Fruit fly (Drosophila melanogaster) whole organism, prepupa: ENCODE data around the gene CG10126.
A peak's percentile ranks its signal among the peaks of the same experiment; 100 is the strongest.

Experiments used
- Blimp-1 ChIP-seq: fragments of 200-800 bp; sonication (Bioruptor generic); optimal IDR thresholded peaks from 3 replicates; lab custom pipeline; 2017; ENCODE audit warnings: missing biosample characterization, missing genetic modification characterization, mild to moderate bottlenecking, moderate library complexity, missing genetic modification reagents
- CG11762 ChIP-seq: fragments of 200-800 bp; sonication (Bioruptor generic); optimal IDR thresholded peaks from 3 replicates; lab custom pipeline; 2016; ENCODE audit warnings: missing biosample characterization, missing genetic modification characterization; ENCODE audit not compliant: insufficient read depth
- CG1621 ChIP-seq: fragments of 200-800 bp; sonication (Bioruptor generic); optimal IDR thresholded peaks from 3 replicates; lab custom pipeline; 2018; ENCODE audit warnings: missing biosample characterization, mild to moderate bottlenecking, missing genetic modification characterization
- CG16779 ChIP-seq: fragments of 200-800 bp; sonication (Bioruptor generic); optimal IDR thresholded peaks from 3 replicates; lab custom pipeline; 2017; ENCODE audit warnings: missing biosample characterization, mild to moderate bottlenecking, missing genetic modification characterization
- CG6854 ChIP-seq: fragments of 200-800 bp; sonication (Bioruptor generic); optimal IDR thresholded peaks from 2 replicates; lab custom pipeline; 2017; ENCODE audit warnings: missing biosample characterization, mild to moderate bottlenecking, missing genetic modification characterization
- Eip93F ChIP-seq: fragments of 200-800 bp; sonication (Bioruptor generic); optimal IDR thresholded peaks from 2 replicates; lab custom pipeline; 2016; ENCODE audit warnings: missing biosample characterization, mild to moderate bottlenecking, missing genetic modification characterization
- Lpt ChIP-seq: fragments of 200-800 bp; sonication (Bioruptor generic); optimal IDR thresholded peaks from 3 replicates; lab custom pipeline; 2016; ENCODE audit warnings: missing biosample characterization, missing genetic modification characterization
- Met ChIP-seq: fragments of 200-800 bp; sonication (Bioruptor generic); optimal IDR thresholded peaks from 3 replicates; lab custom pipeline; 2016; ENCODE audit warnings: missing biosample characterization, missing genetic modification characterization
- acj6 ChIP-seq: fragments of 200-800 bp; sonication (Bioruptor generic); optimal IDR thresholded peaks from 3 replicates; lab custom pipeline; 2016; ENCODE audit warnings: missing biosample characterization, missing genetic modification characterization
- fkh ChIP-seq: fragments of 200-800 bp; sonication (Bioruptor generic); optimal IDR thresholded peaks from 3 replicates; lab custom pipeline; 2017; ENCODE audit warnings: missing biosample characterization, mild to moderate bottlenecking, missing genetic modification characterization, moderate library complexity
- pdm3 ChIP-seq: fragments of 200-800 bp; sonication (Bioruptor generic); optimal IDR thresholded peaks from 3 replicates; lab custom pipeline; 2016; ENCODE audit warnings: missing biosample characterization, missing genetic modification characterization
- salr ChIP-seq, 2 experiments: fragments of 200-800 bp; sonication (Bioruptor generic); optimal IDR thresholded peaks; 3 replicates each; lab custom pipeline; 2016 to 2018; ENCODE audit warnings: missing biosample characterization in 2 of 2, missing genetic modification characterization in 2 of 2, mild to moderate bottlenecking in 1 of 2
- topi ChIP-seq: fragments of 200-800 bp; sonication (Bioruptor generic); optimal IDR thresholded peaks from 3 replicates; lab custom pipeline; 2016; ENCODE audit warnings: missing biosample characterization, missing genetic modification characterization

dm6 chr3R:12857527-12857926 lies 1.5 kb downstream of the CG10126 start:
- TF ChIP-seq CG6854 (GFP tag; lab: Kevin White, UChicago) (no peak), acj6 (GFP tag; lab: Kevin White, UChicago) (no peak), Met (no peak), CG1621 (tag; lab: Kevin White, UChicago) (no peak), salr (GFP tag; optimal IDR thresholded peaks at IDR 0.05; lab: Kevin White, UChicago) (no peak), Eip93F (no peak), fkh (peak; percentile 14), pdm3 (no peak), CG11762 (GFP tag; lab: Kevin White, UChicago) (no peak), CG16779 (no peak), topi (GFP tag; lab: Kevin White, UChicago) (no peak), Blimp-1 (GFP tag; lab: Kevin White, UChicago) (no peak), Lpt (GFP tag; lab: Kevin White, UChicago) (no peak)
